Worm (Caenorhabditis elegans): ENCODE results near the gene Y51B9A.7.

Gene Y51B9A.7

DNA sequence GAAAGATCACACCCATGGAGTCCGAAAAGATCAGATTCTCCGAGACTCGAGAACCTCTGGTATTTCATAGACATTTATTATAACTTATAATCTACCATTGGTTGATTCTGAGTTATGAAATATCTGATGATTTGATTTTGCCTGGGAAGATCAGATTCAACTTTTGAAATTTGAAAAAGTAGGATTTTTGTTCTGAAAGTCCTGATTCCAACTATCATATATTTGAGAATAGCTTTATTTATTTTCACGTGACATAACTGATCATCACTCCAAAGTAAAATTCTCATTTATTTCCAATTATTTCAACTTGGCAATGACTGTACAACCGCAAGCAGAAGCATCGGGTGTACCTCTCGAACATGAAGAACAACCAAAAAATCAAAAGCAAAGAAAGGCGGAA is at the start of gene Y51B9A.7:
Gene Y51B9A.7 (plus strand): TSS at position 301 of the 400 bp plus-strand sequence.
- TF ChIP-seq elt-3 (tag; optimal IDR thresholded peaks at IDR 0.05) (no peak), nhr-85 (tag) (no peak), hlh-17 (GFP tag; optimal IDR thresholded peaks at IDR 0.05; ENCODE audit: borderline replicate concordance) (no peak), aly-2 (tag; optimal IDR thresholded peaks at IDR 0.05) (no peak), ceh-8 (GFP tag; optimal IDR thresholded peaks at IDR 0.05) (no peak), nhr-76 (tag; optimal IDR thresholded peaks at IDR 0.05) (no peak), unc-62 (GFP tag; optimal IDR thresholded peaks at IDR 0.05) (no peak)

DNA sequence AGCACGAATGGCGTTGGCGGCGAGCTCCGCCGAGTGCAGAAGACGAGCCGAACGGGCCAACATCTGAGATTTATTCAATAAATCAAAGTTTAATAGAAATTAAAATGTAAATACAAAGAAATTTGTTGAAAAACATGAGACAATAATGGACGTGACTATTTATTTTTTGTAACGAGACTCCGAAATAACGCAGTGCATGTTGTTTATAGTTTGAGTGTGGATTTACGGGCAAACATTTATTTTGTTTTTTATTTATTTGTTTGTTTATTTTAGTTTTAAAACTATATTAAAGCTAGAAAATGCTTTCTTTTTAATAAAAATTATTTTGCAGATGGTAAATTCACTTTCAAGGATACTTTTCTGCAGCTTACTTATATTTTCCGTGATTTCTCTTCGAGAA is 47.2 kb upstream of the Y51B9A.7 start, which contains the start of the genes sdhb-1 and cup-15:
Gene sdhb-1 (minus strand): TSS at position 63 of the 400 bp plus-strand sequence.
Gene cup-15 (plus strand): TSS at position 332 of the 400 bp plus-strand sequence.
- TF ChIP-seq snu-23 (GFP tag; optimal IDR thresholded peaks at IDR 0.05) (peak; percentile 1), aha-1 (tag; optimal IDR thresholded peaks at IDR 0.05) (no peak), lsy-2 (tag; optimal IDR thresholded peaks at IDR 0.05) (peak; percentile 26 to 53), lin-39 (tag; optimal IDR thresholded peaks at IDR 0.05) (no peak), nhr-71 (tag; optimal IDR thresholded peaks at IDR 0.05) (peak; percentile 31), lir-3 (tag; optimal IDR thresholded peaks at IDR 0.05; ENCODE audit: poor library complexity) (no peak), lin-14 (GFP tag; optimal IDR thresholded peaks at IDR 0.05) (peak; percentile 27), efl-1 (optimal IDR thresholded peaks at IDR 0.05) (peak; percentile 13 to 14), efl-1 (GFP tag; optimal IDR thresholded peaks at IDR 0.05 in 1 of 2) (no peak), lin-15B (tag; optimal IDR thresholded peaks at IDR 0.05) (no peak), ceh-88 (GFP tag; IDR thresholded peaks at IDR 0.05) (no peak), grh-1 (GFP tag; IDR thresholded peaks at IDR 0.05) (no peak), elt-3 (tag; optimal IDR thresholded peaks at IDR 0.05) (no peak), blmp-1 (tag; optimal IDR thresholded peaks at IDR 0.05) (peak; percentile 27), dpl-1 (GFP tag; optimal IDR thresholded peaks at IDR 0.05) (peak in 2 of 3 experiments; percentile 0 to 46), egl-13 (tag; optimal IDR thresholded peaks at IDR 0.05) (no peak), nhr-20 (tag; optimal IDR thresholded peaks at IDR 0.05) (no peak), fkh-8 (tag; optimal IDR thresholded peaks at IDR 0.05) (no peak), mef-2 (tag; optimal IDR thresholded peaks at IDR 0.05) (no peak), sptf-1 (tag; optimal IDR thresholded peaks at IDR 0.05) (no peak), C16A3.4 (tag; optimal IDR thresholded peaks at IDR 0.05) (no peak), lin-35 (GFP tag; optimal IDR thresholded peaks at IDR 0.05) (peak in 1 of 2 experiments; percentile 53)

DNA sequence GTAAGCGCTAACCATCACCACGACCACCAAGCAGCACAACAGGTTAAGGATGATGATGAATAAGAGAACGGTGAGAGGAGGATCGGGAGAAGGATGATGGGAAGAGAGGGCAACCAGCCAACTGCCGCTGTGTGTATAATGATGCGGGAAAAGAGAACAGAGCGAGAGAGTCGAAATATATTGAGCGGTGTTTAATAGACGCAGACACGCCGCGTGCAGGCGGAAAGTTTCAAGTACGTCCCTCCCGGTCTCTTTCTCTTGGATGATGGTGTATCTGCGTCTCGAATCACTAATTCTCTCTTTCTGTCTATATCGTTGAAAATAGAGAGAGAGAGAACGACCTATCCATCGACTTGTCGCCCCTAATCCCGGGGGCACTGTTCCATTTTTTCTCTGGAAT is 43.1 kb upstream of the Y51B9A.7 start:
- TF ChIP-seq swsn-7 (tag; optimal IDR thresholded peaks at IDR 0.05), result peak; percentile 35
- TF ChIP-seq egl-27 (tag; optimal IDR thresholded peaks at IDR 0.05), result peak in 1 of 2 experiments; percentile 51
- TF ChIP-seq rnt-1 (tag; optimal IDR thresholded peaks at IDR 0.05), result peak; percentile 50
- TF ChIP-seq ztf-11 (tag; optimal IDR thresholded peaks at IDR 0.05), result no peak
- TF ChIP-seq snpc-4 (tag; optimal IDR thresholded peaks at IDR 0.05), result no peak
- no peak for TF ChIP-seq ets-5 (GFP tag; IDR thresholded peaks at IDR 0.05)
- peak; percentile 69 for TF ChIP-seq snu-23 (GFP tag; optimal IDR thresholded peaks at IDR 0.05)
- peak; percentile 4 for TF ChIP-seq xbp-1 (tag; optimal IDR thresholded peaks at IDR 0.05)
- peak; percentile 40 for TF ChIP-seq nhr-47 (tag; optimal IDR thresholded peaks at IDR 0.05)
- TF ChIP-seq ceh-82 (tag; optimal IDR thresholded peaks at IDR 0.05), result peak in 1 of 3 experiments; percentile 8
- TF ChIP-seq lin-14 (GFP tag; optimal IDR thresholded peaks at IDR 0.05), result peak; percentile 91
- TF ChIP-seq nhr-90 (tag; optimal IDR thresholded peaks at IDR 0.05; ENCODE audit: poor library complexity), result peak; percentile 3
- peak; percentile 63 for TF ChIP-seq unc-130 (tag; optimal IDR thresholded peaks at IDR 0.05)
- peak; percentile 5 for TF ChIP-seq tbx-2 (tag; optimal IDR thresholded peaks at IDR 0.05)
- TF ChIP-seq lsy-2 (tag; optimal IDR thresholded peaks at IDR 0.05), result peak in 1 of 2 experiments; percentile 68
- peak in 1 of 6 experiments; percentile 60 for TF ChIP-seq elt-3 (tag; optimal IDR thresholded peaks at IDR 0.05)
- TF ChIP-seq unc-30 (tag; optimal IDR thresholded peaks at IDR 0.05), result no peak
- TF ChIP-seq nhr-77 (tag; optimal IDR thresholded peaks at IDR 0.05), result peak; percentile 38
- TF ChIP-seq ceh-8 (GFP tag; optimal IDR thresholded peaks at IDR 0.05), result no peak
- TF ChIP-seq alr-1 (tag; optimal IDR thresholded peaks at IDR 0.05; ENCODE audit: borderline replicate concordance), result no peak
- TF ChIP-seq zip-4 (GFP tag; optimal IDR thresholded peaks at IDR 0.05), result no peak
- TF ChIP-seq Y116A8C.19 (tag; optimal IDR thresholded peaks at IDR 0.05; ENCODE audit: borderline replicate concordance), result no peak
- TF ChIP-seq nhr-71 (tag; optimal IDR thresholded peaks at IDR 0.05), result peak; percentile 65
- peak; percentile 50 for TF ChIP-seq nhr-19 (GFP tag; conservative IDR thresholded peaks at IDR 0.05)
- no peak for TF ChIP-seq aly-2 (tag; optimal IDR thresholded peaks at IDR 0.05)
- no peak for TF ChIP-seq egl-13 (tag; optimal IDR thresholded peaks at IDR 0.05)
- TF ChIP-seq aha-1 (tag; optimal IDR thresholded peaks at IDR 0.05), result no peak
- peak; percentile 34 for TF ChIP-seq skn-1 (tag; optimal IDR thresholded peaks at IDR 0.05)
- TF ChIP-seq lin-35 (GFP tag; optimal IDR thresholded peaks at IDR 0.05), result peak; percentile 33 to 48
- peak; percentile 58 for TF ChIP-seq nhr-20 (tag; optimal IDR thresholded peaks at IDR 0.05)
- TF ChIP-seq dpl-1 (GFP tag; optimal IDR thresholded peaks at IDR 0.05), result peak in 2 of 3 experiments; percentile 17 to 35
- peak; percentile 12 for TF ChIP-seq C16A3.4 (tag; optimal IDR thresholded peaks at IDR 0.05)

All from whole organism, L1 larva.